Fruit fly (Drosophila melanogaster) whole organism: ENCODE measurements around the gene CG15406.

Experiments used
- CG8478 ChIP-seq: fragments of >200 bp; optimal IDR thresholded peaks from 2 replicates; lab custom pipeline; 2018; ENCODE audit warnings: inconsistent platforms
- EcR ChIP-seq, 2 experiments: fragments of >200 bp; optimal IDR thresholded peaks; 2 replicates each; lab custom pipeline; 2017; ENCODE audit warnings: missing biosample characterization in 2 of 2, missing genetic modification characterization in 2 of 2, missing genetic modification reagents in 2 of 2
- psq ChIP-seq: fragments of >200 bp; optimal IDR thresholded peaks from 2 replicates; lab custom pipeline; 2017

DNA sequence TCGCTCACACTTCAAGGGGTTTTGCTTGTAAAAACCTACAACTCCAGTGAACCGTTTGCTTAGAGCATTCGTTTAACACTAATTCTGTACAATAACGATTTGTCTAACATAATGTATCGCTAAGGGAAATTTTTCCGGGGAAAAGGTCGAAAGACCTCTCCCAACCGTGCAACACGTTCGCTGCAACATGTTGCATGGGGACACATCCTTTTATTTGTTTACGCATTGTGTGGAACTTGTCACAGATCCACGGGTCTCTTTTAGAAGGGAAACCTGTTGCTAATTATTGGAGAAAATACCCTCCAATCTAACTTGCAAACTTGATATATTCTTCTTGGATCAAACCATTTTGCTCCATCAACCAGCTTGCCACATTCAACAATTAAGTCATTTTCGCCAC lies 43.4 kb upstream of the CG15406 start:
- no peak for TF ChIP-seq CG8478
- TF ChIP-seq psq (lab: Kevin White, UChicago): no peak
- no peak for TF ChIP-seq EcR (GFP tag; optimal IDR thresholded peaks at IDR 0.05; lab: Kevin White, UChicago)
